Fruit fly (Drosophila melanogaster) whole organism, prepupa: ENCODE results near the gene BthD.

ENCODE experiments used
- CG8319 ChIP-seq: fragments of 200-800 bp; sonication (Bioruptor generic); optimal IDR thresholded peaks from 3 replicates; lab custom pipeline; 2016; ENCODE audit warnings: missing biosample characterization, missing genetic modification characterization
- OdsH ChIP-seq: fragments of 200-800 bp; sonication (Bioruptor generic); optimal IDR thresholded peaks from 3 replicates; lab custom pipeline; 2016; ENCODE audit warnings: missing biosample characterization, missing genetic modification characterization
- Sox15 ChIP-seq: fragments of 200-800 bp; sonication (Bioruptor generic); optimal IDR thresholded peaks from 3 replicates; lab custom pipeline; 2016; ENCODE audit warnings: missing biosample characterization, missing genetic modification characterization
- acj6 ChIP-seq: fragments of 200-800 bp; sonication (Bioruptor generic); optimal IDR thresholded peaks from 3 replicates; lab custom pipeline; 2016; ENCODE audit warnings: missing biosample characterization, missing genetic modification characterization

DNA sequence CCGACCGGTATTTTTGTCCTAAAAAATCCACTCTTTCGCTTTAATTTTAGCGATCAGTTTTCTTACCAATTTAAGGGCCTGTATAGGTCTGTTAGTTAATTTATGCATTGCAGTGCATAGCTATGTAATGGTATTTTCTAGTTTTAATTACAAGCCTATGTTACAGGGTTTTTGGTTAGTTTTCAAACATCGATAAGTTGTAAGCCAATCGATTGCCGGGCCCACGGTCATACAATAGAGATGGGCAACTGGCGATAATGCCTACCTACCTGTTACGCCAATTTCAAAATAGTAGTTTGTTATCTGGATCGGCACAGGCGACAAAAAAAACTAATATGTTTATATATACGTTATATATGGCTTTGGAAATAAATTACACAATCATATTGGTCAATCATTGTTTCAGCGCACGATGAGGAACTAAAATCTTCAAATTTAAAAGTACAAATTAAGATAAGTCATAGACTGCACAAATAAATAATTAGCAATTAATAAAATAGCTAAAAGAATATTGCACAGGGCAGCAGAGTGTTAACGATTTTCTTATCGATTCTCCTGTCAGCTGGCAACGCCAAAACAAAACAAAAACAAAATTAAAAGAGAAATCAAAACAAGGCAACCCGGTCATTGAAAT lies 4.6 kb downstream of the BthD start, which contains the start of the genes tth and Tango2:
- TF ChIP-seq OdsH = peak; percentile 87
- peak; percentile 38 for TF ChIP-seq CG8319
- peak; percentile 76 for TF ChIP-seq Sox15 (GFP tag; lab: Kevin White, UChicago)
- TF ChIP-seq acj6 = peak; percentile 89
